Fruit fly (Drosophila melanogaster): Measurements from ENCODE around the gene CG32099.

DNA sequence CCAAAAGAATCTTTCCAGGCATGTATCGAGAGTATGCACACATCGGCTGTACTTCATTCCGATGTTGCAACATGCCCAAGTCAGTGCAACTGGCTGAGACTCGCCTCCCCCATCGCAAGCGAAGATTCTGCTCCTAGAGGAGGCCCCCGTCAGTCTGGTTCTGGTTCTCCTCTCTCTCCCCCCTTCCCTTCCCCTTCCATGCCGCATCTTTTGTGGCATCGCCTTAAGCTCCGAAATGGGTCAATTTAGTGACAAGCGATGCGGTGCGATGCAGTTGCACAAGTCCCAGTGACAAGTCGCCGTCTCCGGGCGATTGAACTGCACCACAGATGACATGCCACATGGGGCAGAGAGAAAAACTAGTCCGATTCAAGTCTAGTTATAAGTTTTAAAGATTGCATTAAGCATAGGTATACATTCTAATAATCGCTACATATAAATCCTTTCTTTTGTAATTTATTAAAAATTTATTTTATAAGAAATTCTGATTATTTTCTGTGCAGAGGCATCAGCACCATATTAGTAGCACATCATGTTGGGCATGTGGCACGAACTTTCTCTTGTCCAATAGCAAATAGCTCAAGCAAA is 39.9 kb upstream of the CG32099 start:
- no peak for TF ChIP-seq CG8478 (optimal IDR thresholded peaks at IDR 0.05)
- no peak for TF ChIP-seq CTCF (optimal IDR thresholded peaks at IDR 0.05)

Data from S2 (cell line).